Worm (Caenorhabditis elegans): ENCODE results near the gene Y37A1B.4.

ce11 chrIV:14060612-14061011, at the start of gene Y37A1B.4:
- no peak for TF ChIP-seq flt-1 (GFP tag; IDR thresholded peaks at IDR 0.05)
- no peak for TF ChIP-seq ama-1 (optimal IDR thresholded peaks at IDR 0.05)
- no peak for TF ChIP-seq tbx-11 (GFP tag; IDR thresholded peaks at IDR 0.05)
- TF ChIP-seq pes-1 (GFP tag; IDR thresholded peaks at IDR 0.05): no peak
- no peak for TF ChIP-seq tbx-37 (GFP tag; conservative IDR thresholded peaks at IDR 0.05)
- TF ChIP-seq sea-1 (GFP tag; conservative IDR thresholded peaks at IDR 0.05): no peak
- TF ChIP-seq scrt-1 (GFP tag; IDR thresholded peaks at IDR 0.05): no peak
- TF ChIP-seq hmbx-1 (tag; optimal IDR thresholded peaks at IDR 0.05): no peak
